Worm (Caenorhabditis elegans) whole organism, L3 larva: ENCODE data around the gene cpr-5.

Source experiments
- ceh-82 ChIP-seq: fragments of 150-350 bp; optimal IDR thresholded peaks from 2 replicates; lab custom pipeline; 2014; ENCODE audit warnings: missing biosample characterization, missing genetic modification characterization
- egl-5 ChIP-seq: fragments of 150-350 bp; optimal IDR thresholded peaks from 2 replicates; lab custom pipeline; 2017; ENCODE audit warnings: missing biosample characterization, missing genetic modification reagents, missing genetic modification characterization, inconsistent platforms
- mdl-1 ChIP-seq: fragments of 150-350 bp; optimal IDR thresholded peaks from 2 replicates; lab custom pipeline; 2014; ENCODE audit warnings: missing biosample characterization, missing genetic modification characterization
- nhr-11 ChIP-seq: fragments of 150-350 bp; optimal IDR thresholded peaks from 2 replicates; lab custom pipeline; 2014; ENCODE audit warnings: missing biosample characterization, missing genetic modification characterization
- nhr-12 ChIP-seq: fragments of 150-350 bp; optimal IDR thresholded peaks from 2 replicates; lab custom pipeline; 2014; ENCODE audit warnings: missing biosample characterization, missing genetic modification characterization
- nhr-28 ChIP-seq: fragments of 150-350 bp; optimal IDR thresholded peaks from 2 replicates; lab custom pipeline; 2014; ENCODE audit warnings: missing biosample characterization, missing genetic modification characterization
- nhr-77 ChIP-seq: fragments of 150-350 bp; optimal IDR thresholded peaks from 2 replicates; lab custom pipeline; 2014; ENCODE audit warnings: missing biosample characterization, missing genetic modification characterization
- pha-4 ChIP-seq: fragments of 150-350 bp; optimal IDR thresholded peaks from 2 replicates; lab custom pipeline; 2014; ENCODE audit warnings: missing biosample characterization, missing genetic modification reagents, missing genetic modification characterization
- skn-1 ChIP-seq: fragments of 150-350 bp; optimal IDR thresholded peaks from 2 replicates; lab custom pipeline; 2014; ENCODE audit warnings: missing biosample characterization, missing genetic modification characterization
- unc-62 ChIP-seq: fragments of 150-350 bp; sonication (generic microtip); optimal IDR thresholded peaks from 4 replicates; lab custom pipeline; 2014; ENCODE audit warnings: missing biosample characterization, missing genetic modification reagents, missing genetic modification characterization
- ztf-11 ChIP-seq: fragments of 150-350 bp; optimal IDR thresholded peaks from 2 replicates; lab custom pipeline; 2014; ENCODE audit warnings: missing biosample characterization, missing genetic modification characterization

DNA sequence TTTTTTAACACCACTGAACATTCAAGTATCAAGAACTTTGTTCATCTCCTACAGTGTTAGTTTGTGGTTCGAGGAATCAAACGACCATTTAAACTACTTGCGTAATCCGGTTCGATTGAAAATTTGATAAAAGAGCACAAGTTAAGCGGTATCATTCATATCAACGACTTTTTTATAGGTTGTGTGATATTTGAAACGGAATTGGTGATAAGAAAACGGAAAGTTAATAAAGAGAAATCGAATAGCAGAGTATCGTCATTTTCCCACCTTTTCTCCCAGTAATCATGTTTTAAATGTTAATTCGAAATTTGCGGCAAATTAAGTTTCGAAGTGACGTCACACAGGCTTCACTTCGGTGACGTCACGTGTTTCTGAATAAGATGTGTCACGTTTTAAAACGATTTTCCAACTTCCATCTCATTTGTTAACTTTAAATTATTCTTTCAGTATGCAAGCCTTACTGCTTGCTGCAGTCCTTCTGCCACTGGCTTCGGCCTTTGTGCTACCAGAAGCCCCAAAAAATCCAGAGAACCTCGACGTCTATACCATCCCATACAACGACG is 42.5 kb upstream of the cpr-5 start, which contains the start of gene T21H3.1:
- TF ChIP-seq ztf-11 (no peak), nhr-12 (tag; lab: Kevin White, UChicago) (no peak), egl-5 (tag; lab: Kevin White, UChicago) (no peak), nhr-28 (no peak), unc-62 (GFP tag; lab: Kevin White, UChicago) (no peak), ceh-82 (tag; lab: Kevin White, UChicago) (no peak), pha-4 (tag; lab: Kevin White, UChicago) (no peak), mdl-1 (tag; lab: Kevin White, UChicago) (no peak), skn-1 (no peak), nhr-77 (tag; lab: Kevin White, UChicago) (no peak), nhr-11 (tag; lab: Kevin White, UChicago) (no peak)
